Worm (Caenorhabditis elegans) whole organism, late embryonic: ENCODE measurements around the gene F53A3.7.

Experiments used
- ceh-6 ChIP-seq: fragments of 200-800 bp; sonication (Bioruptor generic); optimal IDR thresholded peaks from 2 replicates; lab custom pipeline; 2018; ENCODE audit warnings: mild to moderate bottlenecking, missing genetic modification characterization, missing compliant biosample characterization
- dmd-4 ChIP-seq: sonication (generic microtip); optimal IDR thresholded peaks from 2 replicates; lab custom pipeline; 2016; ENCODE audit warnings: borderline replicate concordance, missing genetic modification characterization, missing compliant biosample characterization
- elt-2 ChIP-seq: sonication (generic microtip); optimal IDR thresholded peaks from 2 replicates; lab custom pipeline; 2016; ENCODE audit warnings: missing genetic modification reagents, missing genetic modification characterization, missing compliant biosample characterization
- ets-4 ChIP-seq: sonication (generic microtip); optimal IDR thresholded peaks from 2 replicates; lab custom pipeline; 2016; ENCODE audit warnings: missing genetic modification characterization, missing compliant biosample characterization
- hlh-15 ChIP-seq: sonication (generic microtip); optimal IDR thresholded peaks from 2 replicates; lab custom pipeline; 2016; ENCODE audit warnings: missing genetic modification characterization, missing compliant biosample characterization
- lin-11 ChIP-seq: fragments of 200-800 bp; sonication (Bioruptor generic); optimal IDR thresholded peaks from 2 replicates; lab custom pipeline; 2018; ENCODE audit warnings: mild to moderate bottlenecking, missing genetic modification characterization, missing compliant biosample characterization
- nhr-11 ChIP-seq: fragments of 150-350 bp; optimal IDR thresholded peaks from 2 replicates; lab custom pipeline; 2014; ENCODE audit warnings: missing biosample characterization, missing genetic modification characterization
- rnt-1 ChIP-seq: sonication (generic microtip); optimal IDR thresholded peaks from 2 replicates; lab custom pipeline; 2016; ENCODE audit warnings: missing genetic modification characterization, missing compliant biosample characterization

ce11 chrIII:1969802-1970201 is 18.5 kb downstream of the F53A3.7 start, which contains the start of gene moa-1:
- TF ChIP-seq rnt-1 (no peak), lin-11 (tag; lab: Kevin White, UChicago) (no peak), nhr-11 (tag; lab: Kevin White, UChicago) (no peak), ets-4 (tag; lab: Kevin White, UChicago) (no peak), dmd-4 (no peak), ceh-6 (GFP tag; lab: Kevin White, UChicago) (no peak), hlh-15 (tag; lab: Kevin White, UChicago) (no peak), elt-2 (tag; lab: Kevin White, UChicago) (no peak)
